Fruit fly (Drosophila melanogaster): Measurements from ENCODE around the gene Srx.

The Srx gene

DNA sequence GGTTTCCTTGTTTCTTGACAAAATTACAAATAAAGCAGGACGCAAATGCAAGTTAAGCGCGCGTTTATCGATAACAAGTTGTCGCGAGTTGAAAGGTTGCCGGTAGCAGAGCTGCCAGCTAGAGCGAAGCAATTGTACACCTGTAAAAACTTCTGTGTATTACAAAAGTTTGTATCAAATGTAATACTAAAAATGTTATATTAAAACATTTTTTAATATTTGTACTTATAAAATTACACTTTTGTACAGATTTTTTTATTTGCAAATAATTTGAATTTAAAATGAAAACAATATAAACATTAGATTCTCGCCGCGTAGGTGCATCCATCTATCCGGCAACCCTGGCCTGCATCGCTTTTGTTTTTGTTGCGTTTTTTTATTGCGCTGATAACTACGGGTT is 12.2 kb upstream of the Srx start, which contains the start of the genes CG8142 and Ucp4A (continued):
- no peak for TF ChIP-seq pros (GFP tag; optimal IDR thresholded peaks at IDR 0.05)
- peak in 1 of 2 experiments; percentile 61 for TF ChIP-seq crp (GFP tag; optimal IDR thresholded peaks at IDR 0.05)
- peak; percentile 89 for TF ChIP-seq CG12659 (GFP tag; optimal IDR thresholded peaks at IDR 0.05)
- peak; percentile 94 for TF ChIP-seq CG15696 (tag; optimal IDR thresholded peaks at IDR 0.05)
- peak; percentile 80 for TF ChIP-seq lbe (GFP tag; optimal IDR thresholded peaks at IDR 0.05)
- TF ChIP-seq sug (tag; optimal IDR thresholded peaks at IDR 0.05) = peak; percentile 90
- TF ChIP-seq Mes4 (GFP tag; optimal IDR thresholded peaks at IDR 0.05) = peak; percentile 7
- peak; percentile 76 for TF ChIP-seq CG2116 (GFP tag; optimal IDR thresholded peaks at IDR 0.05)
- peak; percentile 21 for TF ChIP-seq Sry-δ (GFP tag; optimal IDR thresholded peaks at IDR 0.05)
- TF ChIP-seq CG9797 (GFP tag; optimal IDR thresholded peaks at IDR 0.05) = peak; percentile 28
- peak; percentile 66 for TF ChIP-seq CG1529 (GFP tag; optimal IDR thresholded peaks at IDR 0.05)
- TF ChIP-seq az2 (GFP tag; optimal IDR thresholded peaks at IDR 0.05) = peak; percentile 90
- TF ChIP-seq CG8359 (GFP tag; optimal IDR thresholded peaks at IDR 0.05; ENCODE audit: borderline replicate concordance) = peak; percentile 53
- 0 out of 4 replicates have a peak, but pooled peaks have one; percentile 40 for TF ChIP-seq Dll (GFP tag; IDR thresholded peaks at IDR 0.05; ENCODE audit: partially characterized antibody)
- TF ChIP-seq chn (GFP tag; optimal IDR thresholded peaks at IDR 0.05) = peak; percentile 73
- TF ChIP-seq Bgb (GFP tag; IDR thresholded peaks at IDR 0.05; ENCODE audit: partially characterized antibody) = peak; percentile 21; the same call in 1 of the 2 replicates
- TF ChIP-seq CG11247 (GFP tag; IDR thresholded peaks at IDR 0.05) = peak; percentile 93
- TF ChIP-seq CG10267 (tag; optimal IDR thresholded peaks at IDR 0.05) = peak; percentile 88
- peak; percentile 35 for TF ChIP-seq gro (GFP tag; optimal IDR thresholded peaks at IDR 0.05)
- peak; percentile 82 for TF ChIP-seq onecut (GFP tag; IDR thresholded peaks at IDR 0.05)
- peak; percentile 90 for TF ChIP-seq GATAe (GFP tag; conservative IDR thresholded peaks at IDR 0.05)
- peak; percentile 77 for TF ChIP-seq CG9437 (GFP tag; optimal IDR thresholded peaks at IDR 0.05)
- peak; percentile 19 for TF ChIP-seq pfk (GFP tag; optimal IDR thresholded peaks at IDR 0.05)
- no peak for TF ChIP-seq HLH4C (GFP tag; IDR thresholded peaks at IDR 0.05; ENCODE audit: partially characterized antibody)
- no peak for TF ChIP-seq prd (optimal IDR thresholded peaks at IDR 0.05)
- peak; percentile 98 for TF ChIP-seq prd (GFP tag; IDR thresholded peaks at IDR 0.05)
- TF ChIP-seq Aef1 (GFP tag; IDR thresholded peaks at IDR 0.05) = peak; percentile 96
- TF ChIP-seq peb (GFP tag; IDR thresholded peaks at IDR 0.05) = peak; percentile 96
- TF ChIP-seq CG5245 (GFP tag; optimal IDR thresholded peaks at IDR 0.05) = peak; percentile 76
- peak; percentile 48 for TF ChIP-seq CG13624 (GFP tag; optimal IDR thresholded peaks at IDR 0.05)
- peak; percentile 63 for TF ChIP-seq Nf-YB (GFP tag; optimal IDR thresholded peaks at IDR 0.05)
- TF ChIP-seq CG43689 (GFP tag; IDR thresholded peaks at IDR 0.05) = peak; percentile 90
- TF ChIP-seq ham (GFP tag; IDR thresholded peaks at IDR 0.05) = peak; percentile 82; the same call in 1 of the 2 replicates
- peak; percentile 93 for TF ChIP-seq tin (GFP tag; optimal IDR thresholded peaks at IDR 0.05)
- peak; percentile 93 for TF ChIP-seq CG18599 (GFP tag; optimal IDR thresholded peaks at IDR 0.05)
- peak; percentile 75 for TF ChIP-seq tup (GFP tag; optimal IDR thresholded peaks at IDR 0.05)
- peak; percentile 96 for TF ChIP-seq CG11093 (GFP tag; IDR thresholded peaks at IDR 0.05)
- no peak for TF ChIP-seq br (optimal IDR thresholded peaks at IDR 0.05)
- no peak for TF ChIP-seq tna (GFP tag; IDR thresholded peaks at IDR 0.05; ENCODE audit: partially characterized antibody)
- TF ChIP-seq Elba2 (GFP tag; optimal IDR thresholded peaks at IDR 0.05) = peak; percentile 48
- TF ChIP-seq CG18011 (GFP tag; optimal IDR thresholded peaks at IDR 0.05) = peak; percentile 69
- TF ChIP-seq CG1602 (GFP tag; optimal IDR thresholded peaks at IDR 0.05) = peak; percentile 94
- TF ChIP-seq CG7271 (tag; optimal IDR thresholded peaks at IDR 0.05) = peak; percentile 84
- peak; percentile 91 for TF ChIP-seq danr (GFP tag; IDR thresholded peaks at IDR 0.05)
- TF ChIP-seq da (GFP tag; optimal IDR thresholded peaks at IDR 0.05) = peak; percentile 8
- peak; percentile 96 for TF ChIP-seq E2f1 (GFP tag; IDR thresholded peaks at IDR 0.05)
- peak; percentile 48 for TF ChIP-seq CG9609 (GFP tag; optimal IDR thresholded peaks at IDR 0.05)
- TF ChIP-seq Opbp (GFP tag; IDR thresholded peaks at IDR 0.05; ENCODE audit: partially characterized antibody) = 0 out of 3 replicates have a peak, but pooled peaks have one; percentile 14
- no peak for TF ChIP-seq pan (optimal IDR thresholded peaks at IDR 0.05)
- TF ChIP-seq pan (GFP tag; optimal IDR thresholded peaks at IDR 0.05 in 1 of 2, IDR thresholded peaks at IDR 0.05 in 1 of 2) = peak in 1 of 2 experiments; percentile 98
- TF ChIP-seq Optix (GFP tag; IDR thresholded peaks at IDR 0.05) = peak; percentile 91
